Worm (Caenorhabditis elegans) whole organism, L1 larva: ENCODE data around the gene cpna-2.

ENCODE experiments used
- C04F5.9 ChIP-seq: sonication (generic microtip); optimal IDR thresholded peaks from 2 replicates; lab custom pipeline; 2016; ENCODE audit warnings: missing genetic modification characterization, missing compliant biosample characterization
- hlh-17 ChIP-seq: fragments of 200-800 bp; sonication (Bioruptor generic); optimal IDR thresholded peaks from 2 replicates; lab custom pipeline; 2018; ENCODE audit warnings: missing genetic modification characterization, mild to moderate bottlenecking, missing compliant biosample characterization, moderate library complexity, borderline replicate concordance
- jun-1 ChIP-seq: fragments of 150-350 bp; optimal IDR thresholded peaks from 2 replicates; lab custom pipeline; 2014; ENCODE audit warnings: missing biosample characterization, missing genetic modification reagents, missing genetic modification characterization
- lin-13 ChIP-seq: fragments of 150-350 bp; optimal IDR thresholded peaks from 2 replicates; lab custom pipeline; 2014; ENCODE audit warnings: missing biosample characterization, missing genetic modification reagents, missing genetic modification characterization
- mab-9 ChIP-seq: fragments of 200-800 bp; sonication (Bioruptor generic); IDR thresholded peaks from 2 replicates; pipeline ENCODE4 v1.3.6; 2022; ENCODE audit warnings: missing genetic modification reagents, missing genetic modification characterization, missing compliant biosample characterization
- nhr-19 ChIP-seq: fragments of 200-800 bp; sonication (Bioruptor generic); conservative IDR thresholded peaks from 2 replicates; pipeline ENCODE4 v1.3.6; 2022; ENCODE audit warnings: missing genetic modification characterization, missing compliant biosample characterization
- skn-1 ChIP-seq: fragments of 150-350 bp; optimal IDR thresholded peaks from 2 replicates; lab custom pipeline; 2014; ENCODE audit warnings: missing biosample characterization, missing genetic modification characterization
- sup-37 ChIP-seq: fragments of 200-800 bp; sonication (Bioruptor generic); optimal IDR thresholded peaks from 2 replicates; lab custom pipeline; 2018; ENCODE audit warnings: mild to moderate bottlenecking, missing genetic modification characterization, missing compliant biosample characterization

ce11 chrII:7776715-7777114, 52.0 kb downstream of the cpna-2 start:
- TF ChIP-seq lin-13 (GFP tag; lab: Kevin White, UChicago) (no peak), mab-9 (no peak), C04F5.9 (tag; lab: Kevin White, UChicago) (no peak), skn-1 (no peak), sup-37 (GFP tag; lab: Kevin White, UChicago) (no peak), hlh-17 (GFP tag; lab: Kevin White, UChicago) (no peak), nhr-19 (GFP tag; lab: Robert Waterston, UW) (no peak; the same call in 1 of the 2 replicates), jun-1 (no peak)
